Fruit fly (Drosophila melanogaster) whole organism, embryonic: Measurements from ENCODE around the gene CG13931.
A peak's percentile ranks its signal among the peaks of the same experiment; 100 is the strongest.

Source experiments
- BEAF-32 ChIP-seq: fragments of 200-800 bp; sonication (Bioruptor generic); optimal IDR thresholded peaks from 3 replicates; lab custom pipeline; 2017; ENCODE audit warnings: missing biosample characterization, missing genetic modification characterization, mild to moderate bottlenecking, moderate library complexity, missing genetic modification reagents
- Bgb ChIP-seq: fragments of 200-800 bp; sonication (Bioruptor generic); IDR thresholded peaks from 2 replicates; pipeline ENCODE4 v1.3.6; 2022; ENCODE audit warnings: missing biosample characterization, missing genetic modification characterization; ENCODE audit not compliant: partially characterized antibody
- CG13287 ChIP-seq: fragments of 200-800 bp; sonication (Bioruptor generic); IDR thresholded peaks from 2 replicates; pipeline ENCODE4 v1.3.6; 2022; ENCODE audit warnings: missing biosample characterization, missing genetic modification characterization; ENCODE audit not compliant: partially characterized antibody
- CG13894 ChIP-seq: fragments of 200-800 bp; sonication (Bioruptor generic); optimal IDR thresholded peaks from 3 replicates; lab custom pipeline; 2018; ENCODE audit warnings: missing biosample characterization, mild to moderate bottlenecking, missing genetic modification characterization, moderate library complexity
- CG14710 ChIP-seq: fragments of 200-800 bp; sonication (Bioruptor generic); optimal IDR thresholded peaks from 3 replicates; lab custom pipeline; 2019; ENCODE audit warnings: missing biosample characterization, mild to moderate bottlenecking, missing genetic modification characterization, moderate library complexity
- CG1603 ChIP-seq: fragments of 200-800 bp; sonication (Bioruptor generic); optimal IDR thresholded peaks from 2 replicates; lab custom pipeline; 2019; ENCODE audit warnings: missing biosample characterization, mild to moderate bottlenecking, missing genetic modification characterization, moderate library complexity
- CG16813 ChIP-seq: fragments of 200-800 bp; sonication (Bioruptor generic); IDR thresholded peaks from 3 replicates; pipeline ENCODE4 v1.3.6; 2022; ENCODE audit warnings: missing biosample characterization, missing genetic modification characterization; ENCODE audit not compliant: partially characterized antibody
- CG2116 ChIP-seq: fragments of 200-800 bp; sonication (Bioruptor generic); optimal IDR thresholded peaks from 3 replicates; lab custom pipeline; 2018; ENCODE audit warnings: missing biosample characterization, mild to moderate bottlenecking, missing genetic modification characterization
- CG2712 ChIP-seq: fragments of 200-800 bp; optimal IDR thresholded peaks from 3 replicates; lab custom pipeline; 2019; ENCODE audit warnings: missing biosample characterization, mild to moderate bottlenecking, missing genetic modification characterization, moderate library complexity
- CG3281 ChIP-seq: fragments of 200-800 bp; sonication (Bioruptor generic); optimal IDR thresholded peaks from 3 replicates; lab custom pipeline; 2017; ENCODE audit warnings: missing biosample characterization, mild to moderate bottlenecking, missing genetic modification characterization
- CG34224 ChIP-seq: fragments of 200-800 bp; sonication (Bioruptor generic); IDR thresholded peaks from 3 replicates; pipeline ENCODE4 v1.3.6; 2022; ENCODE audit warnings: missing biosample characterization, missing genetic modification characterization; ENCODE audit not compliant: partially characterized antibody
- CG4617 ChIP-seq: fragments of 200-800 bp; sonication (Bioruptor generic); optimal IDR thresholded peaks from 3 replicates; lab custom pipeline; 2016; ENCODE audit warnings: missing biosample characterization, missing genetic modification characterization, borderline replicate concordance
- CG5180 ChIP-seq: fragments of 200-800 bp; sonication (Bioruptor generic); optimal IDR thresholded peaks from 3 replicates; lab custom pipeline; 2017; ENCODE audit warnings: missing biosample characterization, missing genetic modification characterization, mild to moderate bottlenecking, moderate library complexity, missing genetic modification reagents
- CG6654 ChIP-seq: fragments of 200-800 bp; sonication (Bioruptor generic); optimal IDR thresholded peaks from 2 replicates; lab custom pipeline; 2017; ENCODE audit warnings: missing biosample characterization, mild to moderate bottlenecking, missing genetic modification characterization
- CG6791 ChIP-seq: fragments of 200-800 bp; sonication (Bioruptor generic); IDR thresholded peaks from 3 replicates; pipeline ENCODE4 v1.3.6; 2022; ENCODE audit warnings: missing biosample characterization, missing genetic modification characterization; ENCODE audit not compliant: partially characterized antibody
- CG9727 ChIP-seq: fragments of 200-800 bp; sonication (Bioruptor generic); optimal IDR thresholded peaks from 3 replicates; lab custom pipeline; 2017; ENCODE audit warnings: missing biosample characterization, mild to moderate bottlenecking, missing genetic modification characterization
- Deaf1 ChIP-seq: fragments of 200-800 bp; optimal IDR thresholded peaks from 3 replicates; lab custom pipeline; 2019; ENCODE audit warnings: missing biosample characterization, mild to moderate bottlenecking, missing genetic modification characterization, moderate library complexity
- Dll ChIP-seq: fragments of 200-800 bp; sonication (Bioruptor generic); IDR thresholded peaks from 4 replicates; pipeline ENCODE4 v1.3.6; 2022; ENCODE audit warnings: missing biosample characterization, missing genetic modification characterization; ENCODE audit not compliant: partially characterized antibody
- Dp ChIP-seq: fragments of 200-800 bp; sonication (Bioruptor generic); optimal IDR thresholded peaks from 2 replicates; lab custom pipeline; 2018; ENCODE audit warnings: missing biosample characterization, mild to moderate bottlenecking, missing genetic modification characterization, moderate library complexity
- Drgx ChIP-seq: fragments of 200-800 bp; sonication (Bioruptor generic); IDR thresholded peaks from 2 replicates; pipeline ENCODE4 v1.3.6; 2022; ENCODE audit warnings: missing biosample characterization, missing genetic modification characterization
- E2f2 ChIP-seq: fragments of 200-800 bp; sonication (Bioruptor generic); IDR thresholded peaks from 2 replicates; pipeline ENCODE4 v1.3.6; 2022; ENCODE audit warnings: missing biosample characterization, missing genetic modification characterization
- Ets97D ChIP-seq: fragments of 200-800 bp; sonication (Bioruptor generic); optimal IDR thresholded peaks from 3 replicates; lab custom pipeline; 2016; ENCODE audit warnings: missing biosample characterization, missing genetic modification characterization
- Fer3 ChIP-seq: fragments of 200-800 bp; sonication (Bioruptor generic); optimal IDR thresholded peaks from 2 replicates; lab custom pipeline; 2018; ENCODE audit warnings: missing biosample characterization, mild to moderate bottlenecking, missing genetic modification characterization, moderate library complexity
- Hr78 ChIP-seq, 2 experiments: fragments of 200-800 bp in 1 of 2; fragments of >200 bp in 1 of 2; sonication (Bioruptor generic) in 1 of 2; optimal IDR thresholded peaks; 2 replicates each; lab custom pipeline; 2017 to 2019; ENCODE audit warnings: missing biosample characterization in 2 of 2, missing genetic modification characterization in 2 of 2, mild to moderate bottlenecking in 1 of 2, moderate library complexity in 1 of 2
- Lhr ChIP-seq: fragments of 200-800 bp; sonication (Bioruptor generic); optimal IDR thresholded peaks from 3 replicates; lab custom pipeline; 2017; ENCODE audit warnings: mild to moderate bottlenecking, missing biosample characterization, missing genetic modification reagents, missing genetic modification characterization
- Myb ChIP-seq: fragments of 200-800 bp; sonication (Bioruptor generic); optimal IDR thresholded peaks from 2 replicates; lab custom pipeline; 2016; ENCODE audit warnings: missing biosample characterization, missing genetic modification characterization
- Nf-YB ChIP-seq: fragments of 200-800 bp; sonication (Bioruptor generic); optimal IDR thresholded peaks from 3 replicates; lab custom pipeline; 2019; ENCODE audit warnings: missing biosample characterization, mild to moderate bottlenecking, missing genetic modification characterization, moderate library complexity
- Nf-YC ChIP-seq: fragments of 200-800 bp; optimal IDR thresholded peaks from 3 replicates; lab custom pipeline; 2019; ENCODE audit warnings: missing biosample characterization, mild to moderate bottlenecking, missing genetic modification characterization, moderate library complexity
- Opbp ChIP-seq: fragments of 200-800 bp; sonication (Bioruptor generic); IDR thresholded peaks from 3 replicates; pipeline ENCODE4 v1.3.6; 2022; ENCODE audit warnings: missing biosample characterization, missing genetic modification characterization; ENCODE audit not compliant: partially characterized antibody
- Rfx ChIP-seq: fragments of 200-800 bp; sonication (Bioruptor generic); IDR thresholded peaks from 2 replicates; pipeline ENCODE4 v1.3.6; 2022; ENCODE audit warnings: missing biosample characterization, missing genetic modification characterization
- Xrp1 ChIP-seq: fragments of 200-800 bp; sonication (Bioruptor generic); IDR thresholded peaks from 2 replicates; pipeline ENCODE4 v1.3.6; 2022; ENCODE audit warnings: missing biosample characterization, missing genetic modification characterization
- bsh ChIP-seq, 2 experiments: fragments of 200-800 bp; sonication (Bioruptor generic); optimal IDR thresholded peaks; 2 replicates each; lab custom pipeline; 2017 to 2018; ENCODE audit warnings: mild to moderate bottlenecking in 2 of 2, missing biosample characterization in 2 of 2, missing genetic modification characterization in 2 of 2, moderate library complexity in 1 of 2
- corto ChIP-seq: fragments of 200-800 bp; sonication (Bioruptor generic); optimal IDR thresholded peaks from 2 replicates; lab custom pipeline; 2016; ENCODE audit warnings: missing biosample characterization, mild to moderate bottlenecking, missing genetic modification characterization, moderate library complexity
- crol ChIP-seq: fragments of 200-800 bp; sonication (Bioruptor generic); IDR thresholded peaks from 2 replicates; pipeline ENCODE4 v1.3.6; 2022; ENCODE audit warnings: missing biosample characterization, missing genetic modification characterization
- crp ChIP-seq, 2 experiments: fragments of 200-800 bp; sonication (Bioruptor generic); optimal IDR thresholded peaks; 2 replicates in 1 of 2; 3 replicates in 1 of 2; lab custom pipeline; 2017; ENCODE audit warnings: missing biosample characterization in 2 of 2, missing genetic modification characterization in 2 of 2, mild to moderate bottlenecking in 1 of 2, moderate library complexity in 1 of 2
- dimm ChIP-seq: fragments of 200-800 bp; sonication (Bioruptor generic); IDR thresholded peaks from 2 replicates; pipeline ENCODE4 v1.3.6; 2022; ENCODE audit warnings: missing biosample characterization, missing genetic modification characterization
- gfzf ChIP-seq: fragments of 200-800 bp; sonication (Bioruptor generic); optimal IDR thresholded peaks from 2 replicates; lab custom pipeline; 2016; ENCODE audit warnings: missing biosample characterization, mild to moderate bottlenecking, missing genetic modification characterization, moderate library complexity
- inv ChIP-seq: fragments of 200-800 bp; sonication (Bioruptor generic); IDR thresholded peaks from 2 replicates; pipeline ENCODE4 v1.3.6; 2022; ENCODE audit warnings: missing biosample characterization, missing genetic modification characterization; ENCODE audit not compliant: partially characterized antibody
- lola ChIP-seq, 3 experiments: fragments of >200 bp in 2 of 3; fragments of 200-800 bp in 1 of 3; sonication (Bioruptor generic) in 1 of 3; optimal IDR thresholded peaks; 2 replicates each; lab custom pipeline; 2017 to 2019; ENCODE audit warnings: missing biosample characterization in 3 of 3, missing genetic modification characterization in 3 of 3, mild to moderate bottlenecking in 1 of 3, moderate library complexity in 1 of 3
- rib ChIP-seq: fragments of 200-800 bp; sonication (Bioruptor generic); IDR thresholded peaks from 2 replicates; pipeline ENCODE4 v1.3.6; 2022; ENCODE audit warnings: missing biosample characterization, missing genetic modification characterization
- sna ChIP-seq: fragments of 200-800 bp; sonication (Bioruptor generic); IDR thresholded peaks from 2 replicates; pipeline ENCODE4 v1.3.6; 2022; ENCODE audit warnings: missing biosample characterization, missing genetic modification characterization; ENCODE audit not compliant: partially characterized antibody
- stwl ChIP-seq: fragments of 200-800 bp; sonication (Bioruptor generic); optimal IDR thresholded peaks from 3 replicates; lab custom pipeline; 2018; ENCODE audit warnings: missing biosample characterization, mild to moderate bottlenecking, missing genetic modification characterization, moderate library complexity
- tna ChIP-seq: fragments of 200-800 bp; sonication (Bioruptor generic); IDR thresholded peaks from 2 replicates; pipeline ENCODE4 v1.3.6; 2022; ENCODE audit warnings: missing biosample characterization, missing genetic modification characterization; ENCODE audit not compliant: partially characterized antibody
- trem ChIP-seq: fragments of 200-800 bp; optimal IDR thresholded peaks from 3 replicates; lab custom pipeline; 2019; ENCODE audit warnings: missing biosample characterization, mild to moderate bottlenecking, missing genetic modification characterization, moderate library complexity

The CG13931 gene

dm6 chr3L:1738375-1739328 lies 36.4 kb upstream of the CG13931 start, which contains the start of gene Gk2 (continued):
- TF ChIP-seq CG13894 (tag; lab: Kevin White, UChicago), result peak; percentile 23
- no peak for TF ChIP-seq dimm (GFP tag; lab: Robert Waterston, UW)
- peak; percentile 27; the same call in 1 of the 2 replicates for TF ChIP-seq inv (GFP tag; lab: Robert Waterston, UW)
- peak; percentile 5 for TF ChIP-seq Fer3 (tag; lab: Kevin White, UChicago)
- TF ChIP-seq Ets97D, result peak; percentile 55
- peak; percentile 72 for TF ChIP-seq CG13287 (GFP tag; lab: Robert Waterston, UW)
- peak; percentile 82 for TF ChIP-seq Lhr (GFP tag; lab: Kevin White, UChicago)
- TF ChIP-seq Opbp (GFP tag; lab: Robert Waterston, UW), result 0 out of 3 replicates have a peak, but pooled peaks have one; percentile 47
- no peak for TF ChIP-seq Drgx (GFP tag; lab: Robert Waterston, UW)
- TF ChIP-seq BEAF-32 (GFP tag; lab: Kevin White, UChicago), result peak; percentile 70
- peak; percentile 21 for TF ChIP-seq CG4617 (GFP tag; lab: Kevin White, UChicago)
- TF ChIP-seq CG2712 (tag; lab: Kevin White, UChicago), result peak; percentile 2
- TF ChIP-seq stwl, result peak; percentile 48
- TF ChIP-seq crol (GFP tag; lab: Robert Waterston, UW), result peak; percentile 38; the same call in 1 of the 2 replicates
- TF ChIP-seq corto, result no peak
- TF ChIP-seq tna (GFP tag; lab: Robert Waterston, UW), result peak; percentile 50; the same call in 1 of the 2 replicates
- TF ChIP-seq CG6791 (GFP tag; lab: Robert Waterston, UW), result peak; percentile 48; the same call in 1 of the 3 replicates
- peak; percentile 22 for TF ChIP-seq CG3281 (GFP tag; lab: Kevin White, UChicago)
- TF ChIP-seq crp (GFP tag; optimal IDR thresholded peaks at IDR 0.05; lab: Kevin White, UChicago), result peak in 1 of 2 experiments; percentile 30
- TF ChIP-seq Rfx (GFP tag; lab: Robert Waterston, UW), result peak; percentile 32; the same call in 1 of the 2 replicates
- TF ChIP-seq Nf-YC (tag; lab: Kevin White, UChicago), result peak; percentile 96
- no peak for TF ChIP-seq lola (GFP tag; optimal IDR thresholded peaks at IDR 0.05; lab: Kevin White, UChicago)
- TF ChIP-seq CG2116 (GFP tag; lab: Kevin White, UChicago), result peak; percentile 78
- TF ChIP-seq E2f2 (GFP tag; lab: Robert Waterston, UW), result peak; percentile 98
- TF ChIP-seq CG16813 (GFP tag; lab: Robert Waterston, UW), result peak; percentile 56
- TF ChIP-seq Nf-YB, result peak; percentile 96
- no peak for TF ChIP-seq CG6654 (GFP tag; lab: Kevin White, UChicago)
- TF ChIP-seq Myb (GFP tag; lab: Kevin White, UChicago), result peak; percentile 58
- peak; percentile 47 for TF ChIP-seq Deaf1 (tag; lab: Kevin White, UChicago)
- TF ChIP-seq CG9727 (GFP tag; lab: Kevin White, UChicago), result no peak
- no peak for TF ChIP-seq Hr78 (GFP tag; optimal IDR thresholded peaks at IDR 0.05; lab: Kevin White, UChicago)
- peak; percentile 59 for TF ChIP-seq trem
- TF ChIP-seq bsh (GFP tag; optimal IDR thresholded peaks at IDR 0.05; lab: Kevin White, UChicago), result no peak
- peak; percentile 98 for TF ChIP-seq Dp (GFP tag; lab: Kevin White, UChicago)
- 0 out of 2 replicates have a peak, but pooled peaks have one; percentile 8 for TF ChIP-seq Xrp1
- TF ChIP-seq CG5180 (GFP tag; lab: Kevin White, UChicago), result peak; percentile 6
- TF ChIP-seq CG34224 (GFP tag; lab: Robert Waterston, UW), result peak; percentile 48; the same call in 1 of the 3 replicates
- TF ChIP-seq rib (GFP tag; lab: Robert Waterston, UW), result peak; percentile 28; the same call in 1 of the 2 replicates
- peak; percentile 69 for TF ChIP-seq CG1603 (tag; lab: Kevin White, UChicago)
- TF ChIP-seq Dll, result peak; percentile 55; the same call in 3 of the 4 replicates
- TF ChIP-seq sna (GFP tag; lab: Robert Waterston, UW), result peak; percentile 31; the same call in 1 of the 2 replicates
- TF ChIP-seq gfzf (GFP tag; lab: Kevin White, UChicago), result peak; percentile 90
- peak; percentile 48 for TF ChIP-seq CG14710 (tag; lab: Kevin White, UChicago)
- peak; percentile 65 for TF ChIP-seq Bgb
